Fruit fly (Drosophila melanogaster) whole organism, wandering third instar larva: ENCODE results near the gene CG7330.

Experiments
- Abd-B ChIP-seq: fragments of >200 bp; optimal IDR thresholded peaks from 2 replicates; lab custom pipeline; 2017; ENCODE audit warnings: missing biosample characterization, missing genetic modification characterization
- CG32264 ChIP-seq: fragments of 200-800 bp; sonication (Bioruptor generic); optimal IDR thresholded peaks from 2 replicates; lab custom pipeline; 2016; ENCODE audit warnings: missing biosample characterization, missing genetic modification characterization
- CG9705 ChIP-seq: fragments of 200-800 bp; sonication (Bioruptor generic); optimal IDR thresholded peaks from 2 replicates; lab custom pipeline; 2018; ENCODE audit warnings: missing biosample characterization, mild to moderate bottlenecking, missing genetic modification characterization
- Dif ChIP-seq: fragments of 200-275, 200-300 bp; sonication (Bioruptor generic); optimal IDR thresholded peaks from 2 replicates; lab custom pipeline; 2018; ENCODE audit warnings: missing biosample characterization, missing genetic modification characterization; ENCODE audit not compliant: partially characterized antibody
- GATAd ChIP-seq: sonication (Bioruptor generic); optimal IDR thresholded peaks from 2 replicates; lab custom pipeline; 2016; ENCODE audit warnings: missing biosample characterization, missing genetic modification characterization
- HLH106 ChIP-seq: fragments of 200-800 bp; optimal IDR thresholded peaks from 3 replicates; lab custom pipeline; 2019; ENCODE audit warnings: missing biosample characterization, mild to moderate bottlenecking, missing genetic modification characterization, moderate library complexity
- Hnf4 ChIP-seq: fragments of 200-800 bp; sonication (Bioruptor generic); optimal IDR thresholded peaks from 2 replicates; lab custom pipeline; 2016; ENCODE audit warnings: missing biosample characterization, mild to moderate bottlenecking, missing genetic modification characterization
- Hr78 ChIP-seq: fragments of >200 bp; optimal IDR thresholded peaks from 2 replicates; lab custom pipeline; 2017; ENCODE audit warnings: missing biosample characterization, missing genetic modification characterization
- Hr83 ChIP-seq: fragments of 200-300 bp; sonication (Bioruptor generic); optimal IDR thresholded peaks from 2 replicates; lab custom pipeline; 2016; ENCODE audit warnings: missing biosample characterization, mild to moderate bottlenecking, missing genetic modification characterization, moderate library complexity; ENCODE audit not compliant: poor library complexity, severe bottlenecking
- Jra ChIP-seq: sonication (Bioruptor generic); optimal IDR thresholded peaks from 2 replicates; lab custom pipeline; 2016; ENCODE audit warnings: missing biosample characterization, missing genetic modification characterization
- Mio ChIP-seq: sonication (Bioruptor generic); optimal IDR thresholded peaks from 2 replicates; lab custom pipeline; 2016; ENCODE audit warnings: missing biosample characterization, missing genetic modification characterization
- Myc ChIP-seq: fragments of >200 bp; optimal IDR thresholded peaks from 2 replicates; lab custom pipeline; 2017
- N ChIP-seq: fragments of >200 bp; optimal IDR thresholded peaks from 2 replicates; lab custom pipeline; 2018; ENCODE audit warnings: missing biosample characterization, missing external identifiers, missing genetic modification characterization
- OdsH ChIP-seq: fragments of 200-800 bp; sonication (Bioruptor generic); optimal IDR thresholded peaks from 2 replicates; lab custom pipeline; 2016; ENCODE audit warnings: missing biosample characterization, mild to moderate bottlenecking, missing genetic modification characterization
- Rel ChIP-seq, 2 experiments: fragments of 200-800 bp; sonication (Bioruptor generic) in 1 of 2; optimal IDR thresholded peaks; 2 replicates in 1 of 2; 3 replicates in 1 of 2; lab custom pipeline; 2016 to 2019; ENCODE audit warnings: mild to moderate bottlenecking in 2 of 2, missing biosample characterization in 2 of 2, missing genetic modification characterization in 2 of 2, moderate library complexity in 1 of 2
- Sp1 ChIP-seq: fragments of 200-800 bp; sonication (Bioruptor generic); optimal IDR thresholded peaks from 3 replicates; lab custom pipeline; 2019; ENCODE audit warnings: missing biosample characterization, mild to moderate bottlenecking, missing genetic modification characterization, moderate library complexity
- Vsx2 ChIP-seq: fragments of 200-300, 225-300 bp; sonication (Bioruptor generic); optimal IDR thresholded peaks from 2 replicates; lab custom pipeline; 2018; ENCODE audit warnings: missing biosample characterization, missing genetic modification characterization; ENCODE audit not compliant: partially characterized antibody
- br ChIP-seq: fragments of 200-800 bp; sonication (Bioruptor generic); optimal IDR thresholded peaks from 2 replicates; lab custom pipeline; 2016; ENCODE audit warnings: missing biosample characterization, missing genetic modification characterization
- brk ChIP-seq: fragments of 200-800 bp; sonication (Bioruptor generic); optimal IDR thresholded peaks from 2 replicates; lab custom pipeline; 2016; ENCODE audit warnings: missing biosample characterization, mild to moderate bottlenecking, missing genetic modification characterization
- dl ChIP-seq, 2 experiments: fragments of 175-275, 200-275 bp in 1 of 2; fragments of 200-275 bp in 1 of 2; sonication (Bioruptor generic); optimal IDR thresholded peaks; lab custom pipeline; 2018; ENCODE audit warnings: mild to moderate bottlenecking in 2 of 2, missing biosample characterization in 2 of 2, missing genetic modification characterization in 2 of 2, moderate library complexity in 2 of 2; ENCODE audit not compliant: partially characterized antibody in 2 of 2, insufficient read depth in 1 of 2
- dsf ChIP-seq: sonication (Bioruptor generic); optimal IDR thresholded peaks from 2 replicates; lab custom pipeline; 2016; ENCODE audit warnings: missing biosample characterization, missing genetic modification characterization, borderline replicate concordance
- ey ChIP-seq: fragments of 200-800 bp; sonication (Bioruptor generic); optimal IDR thresholded peaks from 2 replicates; lab custom pipeline; 2016; ENCODE audit warnings: missing biosample characterization, missing genetic modification characterization
- foxo ChIP-seq, 2 experiments: fragments of 200-800 bp; sonication (Bioruptor generic); optimal IDR thresholded peaks; 2 replicates in 1 of 2; 3 replicates in 1 of 2; lab custom pipeline; 2016 to 2017; ENCODE audit warnings: missing biosample characterization in 2 of 2, missing genetic modification characterization in 2 of 2
- h ChIP-seq: fragments of 200-800 bp; sonication (Bioruptor generic); optimal IDR thresholded peaks from 3 replicates; lab custom pipeline; 2016; ENCODE audit warnings: missing biosample characterization, mild to moderate bottlenecking, missing genetic modification characterization
- jim ChIP-seq: fragments of 175-275, 200-325 bp; sonication (Bioruptor generic); optimal IDR thresholded peaks from 2 replicates; lab custom pipeline; 2016; ENCODE audit warnings: missing biosample characterization, mild to moderate bottlenecking, missing genetic modification characterization
- lola ChIP-seq: fragments of >200 bp; optimal IDR thresholded peaks from 2 replicates; lab custom pipeline; 2017; ENCODE audit warnings: missing biosample characterization, missing genetic modification characterization
- psq ChIP-seq: fragments of 200-800 bp; sonication (Bioruptor generic); optimal IDR thresholded peaks from 3 replicates; lab custom pipeline; 2017; ENCODE audit warnings: missing biosample characterization, mild to moderate bottlenecking, missing genetic modification characterization, moderate library complexity
- sage ChIP-seq: fragments of 200-800 bp; sonication (Bioruptor generic); optimal IDR thresholded peaks from 2 replicates; lab custom pipeline; 2016; ENCODE audit warnings: missing biosample characterization, mild to moderate bottlenecking, missing genetic modification characterization
- sv ChIP-seq: fragments of 200-800 bp; sonication (Bioruptor generic); optimal IDR thresholded peaks from 3 replicates; lab custom pipeline; 2016; ENCODE audit warnings: missing biosample characterization, missing genetic modification characterization
- tai ChIP-seq: sonication (Bioruptor generic); optimal IDR thresholded peaks from 2 replicates; lab custom pipeline; 2016; ENCODE audit warnings: missing biosample characterization, missing genetic modification characterization
- woc ChIP-seq: sonication (Bioruptor generic); optimal IDR thresholded peaks from 2 replicates; lab custom pipeline; 2016; ENCODE audit warnings: missing biosample characterization, mild to moderate bottlenecking, missing genetic modification characterization

CG7330 gene

dm6 chr3L:18166977-18167528 is 18.3 kb downstream of the CG7330 start:
- TF ChIP-seq br (GFP tag; lab: Kevin White, UChicago) (no peak), Vsx2 (GFP tag; lab: Kevin White, UChicago) (no peak), Dif (GFP tag; lab: Kevin White, UChicago) (peak; percentile 1), Rel (GFP tag; optimal IDR thresholded peaks at IDR 0.05; lab: Kevin White, UChicago) (no peak), Rel (tag; optimal IDR thresholded peaks at IDR 0.05; lab: Kevin White, UChicago) (no peak), OdsH (GFP tag; lab: Kevin White, UChicago) (no peak), CG9705 (GFP tag; lab: Kevin White, UChicago) (no peak), Myc (peak; percentile 60), sage (no peak), sv (GFP tag; lab: Kevin White, UChicago) (no peak), Mio (GFP tag; lab: Kevin White, UChicago) (no peak), Hnf4 (GFP tag; lab: Kevin White, UChicago) (no peak), woc (GFP tag; lab: Kevin White, UChicago) (no peak), brk (no peak), tai (GFP tag; lab: Kevin White, UChicago) (no peak), GATAd (GFP tag; lab: Kevin White, UChicago) (no peak), dsf (GFP tag; lab: Kevin White, UChicago) (no peak), N (GFP tag; lab: Kevin White, UChicago) (no peak), dl (GFP tag; optimal IDR thresholded peaks at IDR 0.05; lab: Kevin White, UChicago; ENCODE audit: insufficient read depth in 1 of 2, partially characterized antibody in 2 of 2) (no peak)

dm6 chr3L:18171093-18171492 is 22.4 kb downstream of the CG7330 start:
- TF ChIP-seq CG32264 (GFP tag; lab: Kevin White, UChicago) (no peak), N (GFP tag; lab: Kevin White, UChicago) (no peak), lola (GFP tag; lab: Kevin White, UChicago) (no peak), brk (no peak), sage (no peak), Sp1 (GFP tag; lab: Kevin White, UChicago) (no peak), Hnf4 (GFP tag; lab: Kevin White, UChicago) (no peak), h (GFP tag; lab: Kevin White, UChicago) (no peak), foxo (GFP tag; optimal IDR thresholded peaks at IDR 0.05; lab: Kevin White, UChicago) (no peak), Hr78 (GFP tag; lab: Kevin White, UChicago) (no peak), Hr83 (GFP tag; lab: Kevin White, UChicago) (no peak), HLH106 (tag; lab: Kevin White, UChicago) (no peak), ey (GFP tag; lab: Kevin White, UChicago) (no peak), Dif (GFP tag; lab: Kevin White, UChicago) (no peak), GATAd (GFP tag; lab: Kevin White, UChicago) (no peak), jim (GFP tag; lab: Kevin White, UChicago) (no peak)

dm6 chr3L:18172064-18172696 is 23.5 kb downstream of the CG7330 start:
- TF ChIP-seq Rel (GFP tag; optimal IDR thresholded peaks at IDR 0.05; lab: Kevin White, UChicago) (no peak), Rel (tag; optimal IDR thresholded peaks at IDR 0.05; lab: Kevin White, UChicago) (no peak), dsf (GFP tag; lab: Kevin White, UChicago) (no peak), N (GFP tag; lab: Kevin White, UChicago) (no peak), Vsx2 (GFP tag; lab: Kevin White, UChicago) (no peak), Sp1 (GFP tag; lab: Kevin White, UChicago) (no peak), Hr78 (GFP tag; lab: Kevin White, UChicago) (no peak), foxo (GFP tag; optimal IDR thresholded peaks at IDR 0.05; lab: Kevin White, UChicago) (no peak), jim (GFP tag; lab: Kevin White, UChicago) (no peak), Hr83 (GFP tag; lab: Kevin White, UChicago) (no peak), tai (GFP tag; lab: Kevin White, UChicago) (no peak), Abd-B (GFP tag; lab: Kevin White, UChicago) (no peak), lola (GFP tag; lab: Kevin White, UChicago) (no peak), Myc (no peak), GATAd (GFP tag; lab: Kevin White, UChicago) (no peak), h (GFP tag; lab: Kevin White, UChicago) (no peak), psq (GFP tag; lab: Kevin White, UChicago) (no peak), Mio (GFP tag; lab: Kevin White, UChicago) (no peak), woc (GFP tag; lab: Kevin White, UChicago) (no peak), Jra (GFP tag; lab: Kevin White, UChicago) (no peak)
- TF ChIP-seq, all 38 proteins: peak for 0
